Fruit fly (Drosophila melanogaster): ENCODE results near the gene Rga.
A peak's percentile ranks its signal among the peaks of the same experiment; 100 is the strongest.

The Rga gene

dm6 chr3R:5660198-5660893 is 47.4 kb upstream of the Rga start, which contains the start of gene Wdr33 (continued):
- TF ChIP-seq CG32532 (GFP tag; IDR thresholded peaks at IDR 0.05) (peak; percentile 62), ranshi (GFP tag; IDR thresholded peaks at IDR 0.05) (peak; percentile 20; the same call in 1 of the 2 replicates), CG15011 (GFP tag; optimal IDR thresholded peaks at IDR 0.05) (no peak), otp (GFP tag; IDR thresholded peaks at IDR 0.05) (no peak), CG12391 (tag; optimal IDR thresholded peaks at IDR 0.05) (peak; percentile 60), Tbp (GFP tag; optimal IDR thresholded peaks at IDR 0.05) (no peak), CG13624 (GFP tag; optimal IDR thresholded peaks at IDR 0.05) (no peak), Hmr (GFP tag; optimal IDR thresholded peaks at IDR 0.05) (peak; percentile 60), CG4820 (GFP tag; optimal IDR thresholded peaks at IDR 0.05) (no peak), MTF-1 (GFP tag; optimal IDR thresholded peaks at IDR 0.05; ENCODE audit: borderline replicate concordance) (no peak), cas (GFP tag; IDR thresholded peaks at IDR 0.05) (no peak), BEAF-32 (GFP tag; optimal IDR thresholded peaks at IDR 0.05) (peak; percentile 82), phol (tag; optimal IDR thresholded peaks at IDR 0.05) (no peak), Atf6 (GFP tag; IDR thresholded peaks at IDR 0.05) (no peak), CG18619 (GFP tag; optimal IDR thresholded peaks at IDR 0.05) (peak; percentile 1), CG4282 (GFP tag; optimal IDR thresholded peaks at IDR 0.05) (no peak), pb (GFP tag; optimal IDR thresholded peaks at IDR 0.05) (no peak), Opbp (GFP tag; IDR thresholded peaks at IDR 0.05; ENCODE audit: partially characterized antibody) (peak; percentile 87), sqz (GFP tag; optimal IDR thresholded peaks at IDR 0.05) (no peak), CG13894 (tag; optimal IDR thresholded peaks at IDR 0.05) (no peak), btn (GFP tag; optimal IDR thresholded peaks at IDR 0.05) (no peak), CG6765 (GFP tag; optimal IDR thresholded peaks at IDR 0.05) (no peak), ems (GFP tag; optimal IDR thresholded peaks at IDR 0.05) (no peak), tgo (GFP tag; IDR thresholded peaks at IDR 0.05) (no peak), Poxn (GFP tag; IDR thresholded peaks at IDR 0.05) (no peak), CG6683 (GFP tag; optimal IDR thresholded peaks at IDR 0.05) (no peak), CG3995 (GFP tag; optimal IDR thresholded peaks at IDR 0.05) (peak; percentile 60), odd (GFP tag; optimal IDR thresholded peaks at IDR 0.05) (no peak), sim (GFP tag; IDR thresholded peaks at IDR 0.05) (no peak), shn (GFP tag; optimal IDR thresholded peaks at IDR 0.05) (no peak), CG17829 (tag; optimal IDR thresholded peaks at IDR 0.05) (peak; percentile 18), CG10543 (GFP tag; optimal IDR thresholded peaks at IDR 0.05) (no peak), HLH54F (GFP tag; optimal IDR thresholded peaks at IDR 0.05) (no peak), Asciz (GFP tag; optimal IDR thresholded peaks at IDR 0.05) (no peak), nmo (GFP tag; optimal IDR thresholded peaks at IDR 0.05) (peak; percentile 66), CG14441 (GFP tag; IDR thresholded peaks at IDR 0.05) (peak; percentile 26; the same call in 1 of the 2 replicates), CkIIα-i1 (GFP tag; IDR thresholded peaks at IDR 0.05) (no peak), CG14710 (tag; optimal IDR thresholded peaks at IDR 0.05) (peak; percentile 59), CoRest (tag; optimal IDR thresholded peaks at IDR 0.05) (peak; percentile 71), CG10274 (GFP tag; optimal IDR thresholded peaks at IDR 0.05) (no peak), so (GFP tag; IDR thresholded peaks at IDR 0.05) (no peak), cg (GFP tag; optimal IDR thresholded peaks at IDR 0.05) (peak; percentile 64), CG4707 (GFP tag; optimal IDR thresholded peaks at IDR 0.05) (no peak), CG9727 (GFP tag; optimal IDR thresholded peaks at IDR 0.05) (peak; percentile 61), CG11456 (GFP tag; IDR thresholded peaks at IDR 0.05) (0 out of 3 replicates have a peak, but pooled peaks have one; percentile 12), slp2 (GFP tag; optimal IDR thresholded peaks at IDR 0.05) (no peak), ERR (GFP tag; optimal IDR thresholded peaks at IDR 0.05) (no peak), CG7357 (GFP tag; IDR thresholded peaks at IDR 0.05) (no peak), CG14050 (GFP tag; IDR thresholded peaks at IDR 0.05) (no peak), her (GFP tag; optimal IDR thresholded peaks at IDR 0.05) (peak; percentile 1)

Data from whole organism, embryonic.